Worm (Caenorhabditis elegans): ENCODE measurements around the gene Y62H9A.10.

Y62H9A.10 gene

DNA sequence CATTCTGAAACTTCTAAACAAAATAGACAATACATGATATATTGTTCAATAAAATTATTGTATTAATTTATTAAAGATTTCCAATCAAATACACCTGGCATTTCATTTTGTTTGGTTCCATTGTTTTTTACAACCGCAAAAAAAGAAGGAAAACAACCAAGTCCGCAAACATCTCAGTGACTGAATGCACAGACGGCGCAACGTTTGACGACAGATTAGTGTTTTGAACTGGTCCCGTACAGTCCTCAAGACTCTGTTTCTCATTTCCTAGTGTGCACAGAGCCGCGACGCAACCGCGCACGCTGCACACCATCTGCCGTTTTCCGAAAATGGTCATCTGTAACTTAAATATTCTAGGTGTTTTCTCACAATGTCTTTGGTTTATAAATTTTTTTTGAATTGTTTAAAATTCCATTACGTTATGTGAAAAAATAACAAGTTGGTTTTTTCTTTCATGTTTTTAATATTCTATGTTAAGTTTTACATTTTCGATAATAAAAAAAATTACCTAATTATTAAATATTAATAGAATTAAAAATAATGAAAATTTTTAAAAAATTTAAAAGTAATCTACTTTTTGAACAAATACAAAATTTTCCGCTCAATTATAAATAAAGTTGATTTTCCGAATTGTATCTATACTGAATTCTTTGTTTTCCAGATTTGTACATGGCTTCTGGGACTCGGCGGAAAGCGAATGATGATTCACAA is 45.8 kb upstream of the Y62H9A.10 start, which contains the start of gene lsd-1 (continued):
- TF ChIP-seq egl-13 (tag; optimal IDR thresholded peaks at IDR 0.05) (peak; percentile 9), hpl-2 (GFP tag; optimal IDR thresholded peaks at IDR 0.05) (no peak), xbp-1 (tag; optimal IDR thresholded peaks at IDR 0.05) (peak; percentile 10), nhr-20 (tag; optimal IDR thresholded peaks at IDR 0.05) (no peak), lin-13 (GFP tag; optimal IDR thresholded peaks at IDR 0.05) (no peak), ceh-82 (tag; optimal IDR thresholded peaks at IDR 0.05) (peak in 1 of 3 experiments; percentile 5), ceh-8 (GFP tag; optimal IDR thresholded peaks at IDR 0.05) (no peak), lsy-2 (tag; optimal IDR thresholded peaks at IDR 0.05) (no peak), unc-86 (tag; optimal IDR thresholded peaks at IDR 0.05) (no peak), isw-1 (GFP tag; IDR thresholded peaks at IDR 0.05) (no peak), aha-1 (tag; optimal IDR thresholded peaks at IDR 0.05) (no peak), efl-1 (optimal IDR thresholded peaks at IDR 0.05) (peak; percentile 22 to 23), efl-1 (GFP tag; optimal IDR thresholded peaks at IDR 0.05 in 1 of 2) (peak in 1 of 2 experiments; percentile 4), Y116A8C.19 (tag; optimal IDR thresholded peaks at IDR 0.05; ENCODE audit: borderline replicate concordance) (no peak), nhr-19 (GFP tag; conservative IDR thresholded peaks at IDR 0.05) (no peak), sox-4 (tag; optimal IDR thresholded peaks at IDR 0.05) (no peak), aly-2 (tag; optimal IDR thresholded peaks at IDR 0.05) (no peak), snpc-4 (tag; optimal IDR thresholded peaks at IDR 0.05) (no peak), C34B4.2 (tag; optimal IDR thresholded peaks at IDR 0.05) (no peak), pax-3 (tag; optimal IDR thresholded peaks at IDR 0.05) (no peak), unc-130 (tag; optimal IDR thresholded peaks at IDR 0.05) (no peak), ceh-90 (tag; optimal IDR thresholded peaks at IDR 0.05) (no peak), dpl-1 (GFP tag; optimal IDR thresholded peaks at IDR 0.05) (peak in 2 of 3 experiments; percentile 28 to 32), nhr-28 (tag; optimal IDR thresholded peaks at IDR 0.05) (no peak), C16A3.4 (tag; optimal IDR thresholded peaks at IDR 0.05) (peak; percentile 28), skn-1 (tag; optimal IDR thresholded peaks at IDR 0.05) (no peak), egl-27 (tag; optimal IDR thresholded peaks at IDR 0.05) (no peak), tlp-1 (tag; optimal IDR thresholded peaks at IDR 0.05) (no peak), fkh-4 (tag; optimal IDR thresholded peaks at IDR 0.05; ENCODE audit: borderline replicate concordance) (no peak), nhr-47 (tag; optimal IDR thresholded peaks at IDR 0.05) (peak; percentile 45), blmp-1 (tag; optimal IDR thresholded peaks at IDR 0.05) (no peak), ztf-11 (tag; optimal IDR thresholded peaks at IDR 0.05) (no peak), unc-62 (GFP tag; optimal IDR thresholded peaks at IDR 0.05) (no peak), zip-4 (GFP tag; optimal IDR thresholded peaks at IDR 0.05) (no peak), sup-37 (GFP tag; optimal IDR thresholded peaks at IDR 0.05) (no peak), ama-1 (optimal IDR thresholded peaks at IDR 0.05) (no peak), lir-3 (tag; optimal IDR thresholded peaks at IDR 0.05; ENCODE audit: poor library complexity) (no peak), nhr-76 (tag; optimal IDR thresholded peaks at IDR 0.05) (no peak), swsn-7 (tag; optimal IDR thresholded peaks at IDR 0.05) (peak; percentile 28)

DNA sequence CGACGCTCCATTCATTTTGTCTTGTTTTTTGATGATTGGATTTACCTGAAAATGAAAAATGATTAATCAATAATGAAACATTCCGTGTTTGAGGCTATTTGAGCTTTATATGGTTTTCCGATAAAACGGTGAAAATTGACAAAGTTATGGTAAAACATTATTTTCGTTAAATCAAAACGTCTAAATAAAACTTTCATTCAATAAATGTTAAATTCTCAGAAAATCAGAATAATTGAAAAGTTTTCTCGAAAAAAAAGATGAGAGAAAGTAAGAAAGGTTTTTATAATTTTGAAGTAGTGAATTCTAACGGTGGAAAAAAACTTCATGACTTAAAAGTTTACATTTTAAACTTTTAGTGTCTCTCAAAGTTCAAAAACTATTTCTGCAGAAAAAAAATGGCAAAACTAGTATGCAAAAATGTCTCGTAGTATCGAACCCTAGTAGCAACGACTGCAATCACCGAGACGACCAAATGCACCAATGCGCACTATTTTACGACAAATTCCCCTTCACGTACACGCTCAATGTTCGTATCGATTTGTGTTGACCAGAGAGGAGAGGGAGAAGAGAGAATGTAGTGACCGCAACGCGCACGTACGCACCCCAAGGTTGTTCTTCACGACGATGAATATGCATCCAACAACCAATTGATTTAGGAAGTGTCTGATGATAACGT is 44.4 kb upstream of the Y62H9A.10 start, which contains the start of gene nfya-1:
nfya-1 (minus strand) TSS at position 51 of the 676 bp plus-strand sequence.
- TF ChIP-seq ets-5 (GFP tag; IDR thresholded peaks at IDR 0.05) = no peak
- TF ChIP-seq nhr-20 (tag; optimal IDR thresholded peaks at IDR 0.05) = peak; percentile 50
- TF ChIP-seq dsc-1 (tag; optimal IDR thresholded peaks at IDR 0.05) = peak; percentile 24
- TF ChIP-seq nhr-11 (tag; optimal IDR thresholded peaks at IDR 0.05) = no peak
- peak in 2 of 3 experiments; percentile 9 to 31 for TF ChIP-seq dpl-1 (GFP tag; optimal IDR thresholded peaks at IDR 0.05)
- no peak for TF ChIP-seq pag-3 (tag; optimal IDR thresholded peaks at IDR 0.05; ENCODE audit: borderline replicate concordance, insufficient read depth)
- peak in 2 of 3 experiments; percentile 23 to 79 for TF ChIP-seq ceh-82 (tag; optimal IDR thresholded peaks at IDR 0.05)
- TF ChIP-seq efl-1 (optimal IDR thresholded peaks at IDR 0.05) = peak; percentile 25 to 34
- peak in 1 of 2 experiments; percentile 90 for TF ChIP-seq efl-1 (GFP tag; optimal IDR thresholded peaks at IDR 0.05 in 1 of 2)
- peak; percentile 64 for TF ChIP-seq rnt-1 (tag; optimal IDR thresholded peaks at IDR 0.05)
- peak in 1 of 6 experiments; percentile 64 for TF ChIP-seq elt-3 (tag; optimal IDR thresholded peaks at IDR 0.05)
- TF ChIP-seq nhr-19 (GFP tag; conservative IDR thresholded peaks at IDR 0.05) = peak; percentile 25; the same call in 1 of the 2 replicates
- TF ChIP-seq nhr-71 (tag; optimal IDR thresholded peaks at IDR 0.05) = peak; percentile 45
- peak; percentile 33 for TF ChIP-seq unc-86 (tag; optimal IDR thresholded peaks at IDR 0.05)
- peak; percentile 63 for TF ChIP-seq unc-130 (tag; optimal IDR thresholded peaks at IDR 0.05)
- TF ChIP-seq nhr-47 (tag; optimal IDR thresholded peaks at IDR 0.05) = peak; percentile 62
- peak; percentile 32 for TF ChIP-seq xbp-1 (tag; optimal IDR thresholded peaks at IDR 0.05)
- no peak for TF ChIP-seq ztf-4 (tag; optimal IDR thresholded peaks at IDR 0.05)
- TF ChIP-seq nhr-90 (tag; optimal IDR thresholded peaks at IDR 0.05; ENCODE audit: poor library complexity) = peak; percentile 37
- peak; percentile 91 for TF ChIP-seq F16B12.6 (tag; optimal IDR thresholded peaks at IDR 0.05)
- TF ChIP-seq mep-1 (tag; optimal IDR thresholded peaks at IDR 0.05) = peak; percentile 84

Measured in whole organism, L1 larva.